Fruit fly (Drosophila melanogaster): Measurements from ENCODE around the gene CG3708.

Gene CG3708

DNA sequence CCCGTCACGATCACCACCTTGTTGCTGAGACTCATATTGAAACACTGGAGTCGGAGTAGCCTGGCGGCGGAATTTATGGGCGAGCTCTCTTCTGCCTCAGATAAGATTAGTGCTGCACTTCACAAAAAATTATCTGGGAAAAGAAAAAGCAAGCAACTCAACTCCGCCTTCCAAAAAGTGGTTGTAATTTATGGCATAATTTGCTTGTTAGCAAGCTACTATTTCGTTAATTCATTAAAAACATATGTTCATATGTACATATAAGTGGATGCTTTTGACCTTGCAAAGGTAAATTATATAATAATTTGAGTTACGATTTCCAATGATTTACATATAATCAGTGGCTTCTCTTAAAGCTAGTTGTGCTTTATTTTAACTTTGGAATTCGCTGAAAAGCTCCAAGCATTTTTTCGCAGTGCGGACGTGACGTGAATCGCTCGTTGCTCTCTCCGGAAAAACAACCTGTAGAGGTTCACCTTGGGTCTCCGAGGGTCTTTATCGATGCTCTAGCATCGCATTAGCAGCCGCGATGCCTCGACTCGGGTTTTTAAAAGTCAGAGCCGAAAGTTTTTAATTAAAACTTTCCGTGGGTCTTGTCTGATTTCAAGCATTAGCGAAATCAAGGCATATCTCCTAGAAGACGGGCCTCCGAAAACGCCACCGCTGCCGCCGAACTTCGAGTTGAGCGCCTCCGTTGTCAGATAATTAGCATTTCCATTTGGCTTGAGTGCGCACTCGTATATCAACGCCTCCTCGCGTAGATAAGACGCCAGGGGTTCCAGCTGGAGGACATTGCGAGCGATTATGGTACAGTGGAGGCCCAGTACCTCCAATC is 17.8 kb upstream of the CG3708 start, which contains the start of gene CG3699 (continued):
- TF ChIP-seq gro (GFP tag; optimal IDR thresholded peaks at IDR 0.05) (peak; percentile 20), chif (GFP tag; optimal IDR thresholded peaks at IDR 0.05) (no peak), lmd (GFP tag; IDR thresholded peaks at IDR 0.05) (peak; percentile 32; the same call in 1 of the 2 replicates), CG18764 (GFP tag; optimal IDR thresholded peaks at IDR 0.05) (no peak), CG31224 (GFP tag; IDR thresholded peaks at IDR 0.05) (no peak), Sry-β (GFP tag; optimal IDR thresholded peaks at IDR 0.05) (no peak), Opbp (GFP tag; IDR thresholded peaks at IDR 0.05; ENCODE audit: partially characterized antibody) (no peak), Lim3 (GFP tag; IDR thresholded peaks at IDR 0.05) (no peak), ro (GFP tag; IDR thresholded peaks at IDR 0.05) (no peak), emc (GFP tag; optimal IDR thresholded peaks at IDR 0.05) (no peak), CG10959 (GFP tag; IDR thresholded peaks at IDR 0.05) (no peak), run (tag; optimal IDR thresholded peaks at IDR 0.05) (no peak), nau (GFP tag; optimal IDR thresholded peaks at IDR 0.05) (peak; percentile 2), CG10431 (GFP tag; optimal IDR thresholded peaks at IDR 0.05) (no peak), prd (optimal IDR thresholded peaks at IDR 0.05) (no peak), prd (GFP tag; IDR thresholded peaks at IDR 0.05) (0 out of 3 replicates have a peak, but pooled peaks have one; percentile 33), Ssrp (tag; optimal IDR thresholded peaks at IDR 0.05) (no peak), inv (GFP tag; IDR thresholded peaks at IDR 0.05; ENCODE audit: partially characterized antibody) (no peak), Med (GFP tag) (peak; percentile 68), al (GFP tag; IDR thresholded peaks at IDR 0.05) (peak; percentile 32; the same call in 1 of the 2 replicates), Myb (GFP tag; optimal IDR thresholded peaks at IDR 0.05) (no peak), Lhr (GFP tag; optimal IDR thresholded peaks at IDR 0.05) (no peak), NfI (GFP tag; optimal IDR thresholded peaks at IDR 0.05) (peak; percentile 31), CG3847 (GFP tag; IDR thresholded peaks at IDR 0.05) (0 out of 2 replicates have a peak, but pooled peaks have one; percentile 6), Ets65A (GFP tag) (peak; percentile 86), Hr51 (GFP tag; optimal IDR thresholded peaks at IDR 0.05) (peak in 1 of 2 experiments; percentile 57), CG16779 (GFP tag; IDR thresholded peaks at IDR 0.05) (no peak), Camta (GFP tag; optimal IDR thresholded peaks at IDR 0.05) (no peak), bcd (GFP tag; optimal IDR thresholded peaks at IDR 0.05) (peak; percentile 30), CG14441 (GFP tag; IDR thresholded peaks at IDR 0.05) (0 out of 2 replicates have a peak, but pooled peaks have one; percentile 10), CG15696 (tag; optimal IDR thresholded peaks at IDR 0.05) (no peak), Deaf1 (tag; optimal IDR thresholded peaks at IDR 0.05) (peak; percentile 51), CG13775 (GFP tag; optimal IDR thresholded peaks at IDR 0.05) (no peak), cato (GFP tag; optimal IDR thresholded peaks at IDR 0.05; ENCODE audit: borderline replicate concordance) (no peak), hb (GFP tag; IDR thresholded peaks at IDR 0.05; ENCODE audit: partially characterized antibody) (no peak), vvl (GFP tag; IDR thresholded peaks at IDR 0.05) (no peak), Fer2 (tag; optimal IDR thresholded peaks at IDR 0.05) (no peak), CG12071 (GFP tag; optimal IDR thresholded peaks at IDR 0.05) (no peak), vfl (GFP tag; optimal IDR thresholded peaks at IDR 0.05) (no peak), Hand (GFP tag; optimal IDR thresholded peaks at IDR 0.05) (peak; percentile 27), CG8290 (GFP tag; optimal IDR thresholded peaks at IDR 0.05) (no peak), CG8290 (tag; optimal IDR thresholded peaks at IDR 0.05) (no peak), CG18599 (GFP tag; optimal IDR thresholded peaks at IDR 0.05) (peak; percentile 75), seq (GFP tag; IDR thresholded peaks at IDR 0.05) (no peak), CG17568 (GFP tag; optimal IDR thresholded peaks at IDR 0.05) (no peak), scrt (GFP tag; optimal IDR thresholded peaks at IDR 0.05) (peak; percentile 23), Mad (GFP tag; optimal IDR thresholded peaks at IDR 0.05) (peak; percentile 24), NC2α (GFP tag; optimal IDR thresholded peaks at IDR 0.05) (no peak), yki (optimal IDR thresholded peaks at IDR 0.05) (no peak), ham (GFP tag; IDR thresholded peaks at IDR 0.05) (0 out of 2 replicates have a peak, but pooled peaks have one; percentile 31)
